Worm (Caenorhabditis elegans) whole organism, L4 larva: Measurements from ENCODE around the gene F46E10.18.
A peak's percentile ranks its signal among the peaks of the same experiment; 100 is the strongest.

Source experiments
- F44E2.7 ChIP-seq: fragments of 200-800 bp; sonication (Bioruptor generic); IDR thresholded peaks from 2 replicates; pipeline ENCODE4 v2.1.2; 2022; ENCODE audit warnings: missing genetic modification characterization, missing compliant biosample characterization
- F49E8.2 ChIP-seq: sonication (generic microtip); optimal IDR thresholded peaks from 2 replicates; lab custom pipeline; 2016; ENCODE audit warnings: missing compliant biosample characterization, mild to moderate bottlenecking, missing genetic modification characterization, borderline replicate concordance
- R02D3.7 ChIP-seq: fragments of 150-350 bp; sonication (generic microtip); optimal IDR thresholded peaks from 3 replicates; lab custom pipeline; 2014; ENCODE audit warnings: missing biosample characterization, missing genetic modification characterization
- T26A8.4 ChIP-seq: fragments of 200-800 bp; sonication (Bioruptor generic); IDR thresholded peaks from 2 replicates; pipeline ENCODE4 v1.3.6; 2022; ENCODE audit warnings: missing genetic modification characterization, missing compliant biosample characterization
- Y5F2A.4 ChIP-seq: fragments of 200-800 bp; sonication (Bioruptor generic); optimal IDR thresholded peaks from 2 replicates; lab custom pipeline; 2018; ENCODE audit warnings: mild to moderate bottlenecking, missing genetic modification characterization, missing compliant biosample characterization
- ZK546.5 ChIP-seq, 2 experiments: sonication (generic microtip); optimal IDR thresholded peaks; 2 replicates each; lab custom pipeline; 2017; ENCODE audit warnings: missing biosample characterization in 2 of 2, missing genetic modification characterization in 2 of 2
- aly-2 ChIP-seq: sonication (generic microtip); optimal IDR thresholded peaks from 2 replicates; lab custom pipeline; 2018; ENCODE audit warnings: missing biosample characterization, missing genetic modification characterization
- ama-1 ChIP-seq: fragments of 150-350 bp; optimal IDR thresholded peaks from 2 replicates; lab custom pipeline; 2014; ENCODE audit warnings: inconsistent platforms, mixed read lengths
- arid-1 ChIP-seq: fragments of 200-800 bp; sonication (Bioruptor generic); conservative IDR thresholded peaks from 2 replicates; pipeline ENCODE4 v1.3.6; 2022; ENCODE audit warnings: missing genetic modification reagents, missing genetic modification characterization, missing compliant biosample characterization
- attf-4 ChIP-seq: sonication (generic microtip); optimal IDR thresholded peaks from 3 replicates; lab custom pipeline; 2017; ENCODE audit warnings: missing biosample characterization, missing genetic modification characterization
- ceh-20 ChIP-seq: fragments of 200-800 bp; sonication (Bioruptor generic); IDR thresholded peaks from 2 replicates; pipeline ENCODE4 v1.3.6; 2022; ENCODE audit warnings: missing genetic modification reagents, missing genetic modification characterization, missing compliant biosample characterization
- ceh-32 ChIP-seq: sonication (generic microtip); optimal IDR thresholded peaks from 2 replicates; lab custom pipeline; 2016; ENCODE audit warnings: mild to moderate bottlenecking, missing genetic modification characterization, missing compliant biosample characterization; ENCODE audit not compliant: poor library complexity
- ctbp-1 ChIP-seq: fragments of 200-800 bp; sonication (Bioruptor generic); IDR thresholded peaks from 2 replicates; pipeline ENCODE4 v1.3.6; 2022; ENCODE audit warnings: missing genetic modification reagents, missing genetic modification characterization, missing compliant biosample characterization
- daf-16 ChIP-seq, 3 experiments: sonication (generic microtip); optimal IDR thresholded peaks; 2 replicates each; lab custom pipeline; 2016 to 2017; ENCODE audit warnings: missing genetic modification characterization in 3 of 3, missing genetic modification reagents in 3 of 3, mild to moderate bottlenecking in 2 of 3, missing compliant biosample characterization in 2 of 3, missing biosample characterization in 1 of 3, moderate library complexity in 1 of 3
- daf-19 ChIP-seq: fragments of 200-800 bp; sonication (Bioruptor generic); conservative IDR thresholded peaks from 2 replicates; pipeline ENCODE4 v1.3.6; 2022; ENCODE audit warnings: missing genetic modification characterization, missing compliant biosample characterization
- dmd-6 ChIP-seq: fragments of 200-800 bp; sonication (Bioruptor generic); IDR thresholded peaks from 2 replicates; pipeline ENCODE4 v1.3.6; 2022; ENCODE audit warnings: missing genetic modification reagents, missing genetic modification characterization, missing compliant biosample characterization
- dmd-9 ChIP-seq: fragments of 200-800 bp; sonication (Bioruptor generic); IDR thresholded peaks from 2 replicates; pipeline ENCODE4 v1.3.6; 2022; ENCODE audit warnings: missing genetic modification reagents, missing genetic modification characterization, missing compliant biosample characterization
- dve-1 ChIP-seq: sonication (generic microtip); optimal IDR thresholded peaks from 2 replicates; lab custom pipeline; 2017; ENCODE audit warnings: antibody characterized with exemption, mild to moderate bottlenecking, missing genetic modification characterization, missing compliant biosample characterization; ENCODE audit not compliant: insufficient read depth
- fkh-10 ChIP-seq: fragments of 150-350 bp; optimal IDR thresholded peaks from 2 replicates; lab custom pipeline; 2014; ENCODE audit warnings: missing biosample characterization, missing genetic modification reagents, missing genetic modification characterization
- hlh-30 ChIP-seq: sonication (generic microtip); optimal IDR thresholded peaks from 2 replicates; lab custom pipeline; 2017; ENCODE audit warnings: antibody characterized with exemption, mild to moderate bottlenecking, missing genetic modification characterization, missing compliant biosample characterization; ENCODE audit not compliant: insufficient read depth
- hmg-1.1 ChIP-seq: fragments of 200-800 bp; sonication (Bioruptor generic); IDR thresholded peaks from 2 replicates; pipeline ENCODE4 v1.3.6; 2022; ENCODE audit warnings: missing genetic modification reagents, missing genetic modification characterization, missing compliant biosample characterization
- lim-7 ChIP-seq: fragments of 200-800 bp; sonication (Bioruptor generic); IDR thresholded peaks from 2 replicates; pipeline ENCODE4 v1.3.6; 2022; ENCODE audit warnings: missing genetic modification characterization, missing compliant biosample characterization
- lin-1 ChIP-seq: fragments of 200-800 bp; sonication (Bioruptor generic); IDR thresholded peaks from 2 replicates; pipeline ENCODE4 v1.3.6; 2022; ENCODE audit warnings: missing genetic modification reagents, missing genetic modification characterization, missing compliant biosample characterization
- lin-29 ChIP-seq: fragments of 200-800 bp; sonication (Bioruptor generic); IDR thresholded peaks from 2 replicates; pipeline ENCODE4 v1.3.6; 2022; ENCODE audit warnings: missing genetic modification reagents, missing genetic modification characterization, missing compliant biosample characterization
- lsy-2 ChIP-seq, 2 experiments: fragments of 150-350 bp in 1 of 2; sonication (generic microtip) in 1 of 2; optimal IDR thresholded peaks; 2 replicates each; lab custom pipeline; 2014 to 2017; ENCODE audit warnings: missing biosample characterization in 2 of 2, missing genetic modification characterization in 2 of 2
- mep-1 ChIP-seq: fragments of 150-350 bp; sonication (generic microtip); optimal IDR thresholded peaks from 3 replicates; lab custom pipeline; 2014; ENCODE audit warnings: missing biosample characterization, missing genetic modification characterization
- mes-2 ChIP-seq: sonication (generic microtip); optimal IDR thresholded peaks from 2 replicates; lab custom pipeline; 2016; ENCODE audit warnings: missing genotype, mild to moderate bottlenecking, missing genetic modification characterization, missing compliant biosample characterization; ENCODE audit not compliant: poor library complexity, severe bottlenecking
- mxl-2 ChIP-seq: fragments of 200-800 bp; sonication (Bioruptor generic); conservative IDR thresholded peaks from 2 replicates; pipeline ENCODE4 v1.3.6; 2022; ENCODE audit warnings: missing genetic modification reagents, missing genetic modification characterization, missing compliant biosample characterization
- mxl-3 ChIP-seq: fragments of 200-800 bp; sonication (Bioruptor generic); optimal IDR thresholded peaks from 2 replicates; lab custom pipeline; 2018; ENCODE audit warnings: mild to moderate bottlenecking, missing genetic modification characterization, missing compliant biosample characterization
- nhr-10 ChIP-seq: fragments of 150-350 bp; optimal IDR thresholded peaks from 2 replicates; lab custom pipeline; 2014; ENCODE audit warnings: missing biosample characterization, missing genetic modification characterization
- nhr-111 ChIP-seq: fragments of 200-800 bp; sonication (Bioruptor generic); optimal IDR thresholded peaks from 2 replicates; lab custom pipeline; 2018; ENCODE audit warnings: mild to moderate bottlenecking, missing genetic modification characterization, missing compliant biosample characterization
- nhr-25 ChIP-seq: sonication (generic microtip); optimal IDR thresholded peaks from 2 replicates; lab custom pipeline; 2017; ENCODE audit warnings: missing genetic modification characterization, mild to moderate bottlenecking, missing compliant biosample characterization, antibody characterized with exemption, moderate library complexity, borderline replicate concordance; ENCODE audit not compliant: insufficient read depth
- nhr-42 ChIP-seq: fragments of 200-800 bp; sonication (Bioruptor generic); IDR thresholded peaks from 2 replicates; pipeline ENCODE4 v1.3.6; 2022; ENCODE audit warnings: missing genetic modification characterization, missing compliant biosample characterization
- nhr-6 ChIP-seq: fragments of 150-350 bp; optimal IDR thresholded peaks from 2 replicates; lab custom pipeline; 2014; ENCODE audit warnings: missing biosample characterization, missing genetic modification characterization
- nhr-76 ChIP-seq: fragments of 150-350 bp; optimal IDR thresholded peaks from 2 replicates; lab custom pipeline; 2014; ENCODE audit warnings: missing biosample characterization, missing genetic modification characterization
- php-3 ChIP-seq: fragments of 200-800 bp; sonication (Bioruptor generic); IDR thresholded peaks from 2 replicates; pipeline ENCODE4 v1.3.6; 2022; ENCODE audit warnings: missing genetic modification reagents, missing genetic modification characterization, missing compliant biosample characterization
- pqm-1 ChIP-seq: sonication (generic microtip); optimal IDR thresholded peaks from 2 replicates; lab custom pipeline; 2017; ENCODE audit warnings: missing biosample characterization, missing genetic modification characterization
- sdz-12 ChIP-seq: fragments of 200-800 bp; sonication (Bioruptor generic); optimal IDR thresholded peaks from 2 replicates; lab custom pipeline; 2018; ENCODE audit warnings: mild to moderate bottlenecking, missing genetic modification characterization, missing compliant biosample characterization
- skn-1 ChIP-seq: fragments of 150-350 bp; optimal IDR thresholded peaks from 2 replicates; lab custom pipeline; 2014; ENCODE audit warnings: missing biosample characterization, missing genetic modification characterization
- spr-1 ChIP-seq: sonication (generic microtip); optimal IDR thresholded peaks from 2 replicates; lab custom pipeline; 2016; ENCODE audit warnings: mild to moderate bottlenecking, missing genetic modification characterization, missing compliant biosample characterization
- tag-97 ChIP-seq: fragments of 200-800 bp; sonication (Bioruptor generic); IDR thresholded peaks from 2 replicates; pipeline ENCODE4 v1.3.6; 2022; ENCODE audit warnings: missing genetic modification characterization, missing compliant biosample characterization
- tra-1 ChIP-seq: fragments of 200-800 bp; sonication (Bioruptor generic); IDR thresholded peaks from 2 replicates; pipeline ENCODE4 v1.3.6; 2022; ENCODE audit warnings: missing genetic modification reagents, missing genetic modification characterization, missing compliant biosample characterization
- unc-39 ChIP-seq: sonication (generic microtip); optimal IDR thresholded peaks from 2 replicates; lab custom pipeline; 2017; ENCODE audit warnings: missing biosample characterization, missing genetic modification characterization
- unc-62 ChIP-seq, 3 experiments: fragments of 150-350 bp in 1 of 3; sonication (generic microtip); optimal IDR thresholded peaks in 2 of 3; peaks in 1 of 3; 1 replicate in 1 of 3; 2 replicates in 2 of 3; lab custom pipeline; 2014 to 2017; ENCODE audit warnings: missing biosample characterization in 3 of 3, missing genetic modification characterization in 3 of 3, missing genetic modification reagents in 3 of 3, missing genotype in 1 of 3
- zip-11 ChIP-seq: fragments of 200-800 bp; sonication (Bioruptor generic); IDR thresholded peaks from 2 replicates; pipeline ENCODE4 v1.3.6; 2022; ENCODE audit warnings: missing genetic modification characterization, missing compliant biosample characterization
- ztf-11 ChIP-seq: fragments of 150-350 bp; optimal IDR thresholded peaks from 2 replicates; lab custom pipeline; 2014; ENCODE audit warnings: missing biosample characterization, missing genetic modification characterization

F46E10.18 gene

DNA sequence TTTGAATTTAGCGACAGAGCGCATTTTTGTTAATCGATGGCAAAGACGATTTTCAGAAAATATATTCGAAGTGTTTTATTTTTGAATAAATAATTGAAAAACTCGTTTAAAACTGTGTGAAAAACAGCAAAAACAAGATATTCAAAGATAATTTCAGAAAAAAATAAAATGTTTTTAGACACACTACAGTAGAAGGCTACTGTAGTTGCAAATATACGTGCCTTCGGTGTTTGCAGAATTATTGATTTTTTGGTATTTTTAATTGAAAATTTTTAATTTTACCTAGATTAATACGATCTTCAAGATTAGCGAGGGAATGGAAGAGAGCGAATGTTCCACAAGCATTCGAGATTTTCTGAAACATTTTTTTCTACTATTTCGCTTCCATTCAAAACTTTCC lies 10.2 kb upstream of the F46E10.18 start:
- peak in 1 of 2 experiments; percentile 44 for TF ChIP-seq lsy-2 (tag; optimal IDR thresholded peaks at IDR 0.05; lab: Kevin White, UChicago)
- no peak for TF ChIP-seq nhr-42 (GFP tag; lab: Robert Waterston, UW)
- TF ChIP-seq, all 104 proteins: peak for 1

DNA sequence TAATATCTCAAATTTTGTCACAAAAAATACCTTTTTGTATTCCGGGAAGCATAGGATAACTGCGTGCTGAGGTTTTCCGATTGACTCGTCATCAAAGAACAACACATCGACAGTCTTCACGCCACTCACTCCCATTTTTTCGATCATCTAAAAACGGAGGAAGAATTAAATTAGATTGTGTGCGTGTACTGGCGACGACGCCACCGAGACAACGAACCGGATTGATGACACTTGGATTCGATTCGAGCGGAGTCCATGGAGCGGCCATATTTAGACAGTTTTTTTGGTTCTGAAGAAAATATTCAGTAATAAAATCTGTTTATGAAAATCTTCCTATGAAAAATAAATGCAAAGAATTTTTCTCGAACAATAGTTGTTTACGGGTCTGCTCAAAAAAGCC lies 9.7 kb upstream of the F46E10.18 start, which contains the start of gene ubh-1:
ubh-1 (minus strand) TSS at position 289 of the 400 bp plus-strand sequence.
- no peak for TF ChIP-seq lin-29 (GFP tag; lab: Robert Waterston, UW)
- TF ChIP-seq nhr-111 (GFP tag; lab: Kevin White, UChicago), result no peak
- peak; percentile 25 for TF ChIP-seq mes-2 (tag; lab: Kevin White, UChicago)
- TF ChIP-seq unc-62 (GFP tag; optimal IDR thresholded peaks at IDR 0.05 in 1 of 2; lab: Kevin White, UChicago), result peak in 1 of 2 experiments; percentile 96
- TF ChIP-seq unc-62 (tag; optimal IDR thresholded peaks at IDR 0.05; lab: Kevin White, UChicago), result no peak
- no peak for TF ChIP-seq mxl-2 (GFP tag; lab: Robert Waterston, UW)
- peak; percentile 46 for TF ChIP-seq T26A8.4 (GFP tag; lab: Robert Waterston, UW)
- no peak for TF ChIP-seq R02D3.7 (tag; lab: Kevin White, UChicago)
- TF ChIP-seq mep-1 (tag; lab: Kevin White, UChicago), result no peak
- no peak for TF ChIP-seq nhr-25 (tag; lab: Kevin White, UChicago)

DNA sequence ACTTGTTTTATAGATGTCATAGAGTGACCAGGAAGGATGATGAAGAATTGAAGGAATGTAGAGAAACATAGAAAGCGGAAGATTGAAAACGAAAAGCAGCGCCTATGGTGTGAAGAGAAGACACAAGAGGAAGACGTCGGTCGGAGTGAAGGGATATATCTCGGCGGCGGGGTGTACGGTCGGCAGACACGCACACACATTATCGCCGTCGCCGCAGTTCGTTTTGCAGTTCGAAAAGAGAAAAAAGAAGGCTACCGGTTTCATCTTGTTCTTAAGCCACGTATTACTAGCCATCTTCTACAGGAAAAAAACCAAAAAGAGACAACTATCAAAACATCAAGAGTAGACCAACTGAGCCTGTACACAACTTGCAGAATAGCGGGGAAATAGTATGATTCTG lies 7.5 kb upstream of the F46E10.18 start:
- TF ChIP-seq attf-4 (tag; lab: Kevin White, UChicago), result no peak
- TF ChIP-seq ceh-20, result no peak
- no peak for TF ChIP-seq php-3
- no peak for TF ChIP-seq skn-1 (tag; lab: Kevin White, UChicago)
- no peak for TF ChIP-seq nhr-76 (tag; lab: Kevin White, UChicago)
- TF ChIP-seq nhr-6 (tag; lab: Kevin White, UChicago), result no peak
- 0 out of 2 replicates have a peak, but pooled peaks have one; percentile 7 for TF ChIP-seq ctbp-1 (GFP tag; lab: Robert Waterston, UW)
- TF ChIP-seq pqm-1 (tag; lab: Kevin White, UChicago), result no peak
- no peak for TF ChIP-seq arid-1 (GFP tag; lab: Robert Waterston, UW)
- no peak for TF ChIP-seq tra-1 (GFP tag; lab: Robert Waterston, UW)
- TF ChIP-seq hmg-1.1 (GFP tag; lab: Robert Waterston, UW), result no peak
- no peak for TF ChIP-seq tag-97 (GFP tag; lab: Robert Waterston, UW)
- TF ChIP-seq spr-1 (tag; lab: Kevin White, UChicago), result no peak
- TF ChIP-seq fkh-10 (GFP tag; lab: Kevin White, UChicago), result no peak
- peak; percentile 63 for TF ChIP-seq mxl-3 (GFP tag; lab: Kevin White, UChicago)
- TF ChIP-seq F44E2.7 (GFP tag; lab: Robert Waterston, UW), result no peak
- no peak for TF ChIP-seq Y5F2A.4 (GFP tag; lab: Kevin White, UChicago)
- no peak for TF ChIP-seq ZK546.5 (tag; optimal IDR thresholded peaks at IDR 0.05; lab: Kevin White, UChicago)
- TF ChIP-seq lin-1 (GFP tag; lab: Robert Waterston, UW), result no peak
- no peak for TF ChIP-seq dmd-6 (GFP tag; lab: Robert Waterston, UW)
- TF ChIP-seq dmd-9, result no peak
- no peak for TF ChIP-seq zip-11 (GFP tag; lab: Robert Waterston, UW)
- TF ChIP-seq mep-1 (tag; lab: Kevin White, UChicago), result no peak
- no peak for TF ChIP-seq ceh-32 (tag; lab: Kevin White, UChicago)
- TF ChIP-seq dve-1, result no peak
- no peak for TF ChIP-seq aly-2 (tag; lab: Kevin White, UChicago)
- TF ChIP-seq daf-19 (GFP tag; lab: Robert Waterston, UW), result no peak
- no peak for TF ChIP-seq hlh-30 (tag; lab: Kevin White, UChicago)
- TF ChIP-seq unc-39 (tag; lab: Kevin White, UChicago), result no peak
- no peak for TF ChIP-seq F49E8.2
- TF ChIP-seq nhr-10 (tag; lab: Kevin White, UChicago), result no peak
- no peak for TF ChIP-seq R02D3.7 (tag; lab: Kevin White, UChicago)
- no peak for TF ChIP-seq sdz-12 (GFP tag; lab: Kevin White, UChicago)
- no peak for TF ChIP-seq ama-1 (lab: Kevin White, UChicago)
- no peak for TF ChIP-seq daf-16 (GFP tag; optimal IDR thresholded peaks at IDR 0.05; lab: Kevin White, UChicago)
- no peak for TF ChIP-seq daf-16 (tag; optimal IDR thresholded peaks at IDR 0.05; lab: Kevin White, UChicago)
- TF ChIP-seq ztf-11 (tag; lab: Kevin White, UChicago), result no peak
- TF ChIP-seq lim-7 (GFP tag; lab: Robert Waterston, UW), result no peak
